Worm (Caenorhabditis elegans) whole organism, L2 larva: ENCODE measurements around the gene twk-48.

Experiments
- C34F6.9 ChIP-seq: fragments of 150-350 bp; optimal IDR thresholded peaks from 2 replicates; lab custom pipeline; 2014; ENCODE audit warnings: missing biosample characterization, missing genetic modification characterization
- R02D3.7 ChIP-seq: fragments of 150-350 bp; optimal IDR thresholded peaks from 2 replicates; lab custom pipeline; 2014; ENCODE audit warnings: missing biosample characterization, missing genetic modification characterization
- ama-1 ChIP-seq: fragments of 150-350 bp; optimal IDR thresholded peaks from 2 replicates; lab custom pipeline; 2018; ENCODE audit warnings: inconsistent platforms
- fos-1 ChIP-seq: fragments of 150-350 bp; optimal IDR thresholded peaks from 2 replicates; lab custom pipeline; 2014; ENCODE audit warnings: missing biosample characterization, missing genetic modification characterization
- lsy-2 ChIP-seq, 2 experiments: fragments of 150-350 bp in 1 of 2; sonication (generic microtip) in 1 of 2; optimal IDR thresholded peaks; 2 replicates each; lab custom pipeline; 2014 to 2017; ENCODE audit warnings: missing biosample characterization in 2 of 2, missing genetic modification characterization in 2 of 2
- nhr-11 ChIP-seq: fragments of 150-350 bp; optimal IDR thresholded peaks from 2 replicates; lab custom pipeline; 2014; ENCODE audit warnings: missing biosample characterization, missing genetic modification characterization
- nhr-237 ChIP-seq: fragments of 150-350 bp; optimal IDR thresholded peaks from 2 replicates; lab custom pipeline; 2014; ENCODE audit warnings: missing biosample characterization, missing genetic modification characterization
- snpc-4 ChIP-seq: fragments of 150-350 bp; optimal IDR thresholded peaks from 2 replicates; lab custom pipeline; 2014; ENCODE audit warnings: missing biosample characterization, missing genetic modification characterization
- unc-62 ChIP-seq: fragments of 150-350 bp; optimal IDR thresholded peaks from 2 replicates; lab custom pipeline; 2014; ENCODE audit warnings: missing biosample characterization, missing genetic modification reagents, missing genetic modification characterization
- zag-1 ChIP-seq: fragments of 150-350 bp; optimal IDR thresholded peaks from 2 replicates; lab custom pipeline; 2014; ENCODE audit warnings: missing biosample characterization, missing genetic modification characterization
- ztf-4 ChIP-seq: fragments of 150-350 bp; optimal IDR thresholded peaks from 2 replicates; lab custom pipeline; 2014; ENCODE audit warnings: missing biosample characterization, missing genetic modification characterization

- peak; percentile 48 for TF ChIP-seq C34F6.9 (tag; lab: Kevin White, UChicago)
- TF ChIP-seq ztf-4: peak; percentile 42
- TF ChIP-seq unc-62 (GFP tag; lab: Kevin White, UChicago): no peak
- peak; percentile 20 for TF ChIP-seq fos-1 (tag; lab: Kevin White, UChicago)
- no peak for TF ChIP-seq nhr-11 (tag; lab: Kevin White, UChicago)
- no peak for TF ChIP-seq R02D3.7 (tag; lab: Kevin White, UChicago)
- TF ChIP-seq snpc-4 (tag; lab: Kevin White, UChicago): no peak
- TF ChIP-seq ama-1 (lab: Kevin White, UChicago): no peak
- TF ChIP-seq nhr-237 (tag; lab: Kevin White, UChicago): no peak
- no peak for TF ChIP-seq zag-1 (tag; lab: Kevin White, UChicago)
- TF ChIP-seq lsy-2 (tag; optimal IDR thresholded peaks at IDR 0.05; lab: Kevin White, UChicago): peak; percentile 35 to 50
These were observed 1.2 kb downstream of the twk-48 start for ce11 chrIII:9861470-9862342.
